Worm (Caenorhabditis elegans): ENCODE results near the gene srg-68.

srg-68 gene

DNA sequence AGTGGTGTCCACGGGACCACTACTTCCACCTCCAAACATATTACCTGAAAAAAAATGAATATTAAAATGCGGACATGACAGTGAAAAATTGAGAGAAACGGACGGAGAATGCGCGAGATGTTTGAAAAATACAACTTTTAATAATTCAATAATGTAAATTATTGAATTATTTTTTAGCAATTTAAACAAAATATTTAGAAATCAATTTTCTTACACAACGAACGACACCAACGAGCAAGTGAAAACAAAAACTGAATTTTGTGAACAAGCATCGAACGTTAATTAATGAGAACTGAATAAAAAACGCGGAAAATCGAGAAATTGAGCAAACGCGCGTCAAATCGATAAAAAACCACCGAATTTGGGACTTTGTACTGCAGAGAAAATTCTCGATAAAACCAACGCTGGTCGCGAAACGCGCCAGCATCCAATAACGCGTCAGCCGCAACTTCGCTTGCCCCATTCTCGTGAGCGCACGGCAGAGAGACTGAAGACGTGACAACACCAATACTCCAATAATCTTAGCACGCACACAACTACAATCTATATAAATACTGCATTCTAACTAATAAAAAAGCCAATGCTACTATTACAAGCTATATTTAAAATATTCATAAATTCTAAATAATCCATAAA is 39.7 kb upstream of the srg-68 start, which contains the start of the genes dnj-19 and nhr-47 (continued):
- TF ChIP-seq nhr-71 (tag; optimal IDR thresholded peaks at IDR 0.05): peak; percentile 96
- TF ChIP-seq unc-130 (tag; optimal IDR thresholded peaks at IDR 0.05): peak; percentile 73
- TF ChIP-seq Y116A8C.19 (tag; optimal IDR thresholded peaks at IDR 0.05; ENCODE audit: borderline replicate concordance): no peak
- TF ChIP-seq snu-23 (GFP tag; optimal IDR thresholded peaks at IDR 0.05): peak; percentile 95
- TF ChIP-seq sptf-1 (tag; optimal IDR thresholded peaks at IDR 0.05): no peak
- TF ChIP-seq mep-1 (tag; optimal IDR thresholded peaks at IDR 0.05): peak; percentile 94
- peak; percentile 95 for TF ChIP-seq tbx-2 (tag; optimal IDR thresholded peaks at IDR 0.05)
- TF ChIP-seq lin-35 (GFP tag; optimal IDR thresholded peaks at IDR 0.05): peak; percentile 87 to 90
- TF ChIP-seq dsc-1 (tag; optimal IDR thresholded peaks at IDR 0.05): peak; percentile 96
- peak; percentile 77 for TF ChIP-seq ceh-88 (GFP tag; IDR thresholded peaks at IDR 0.05)
- TF ChIP-seq ztf-11 (tag; optimal IDR thresholded peaks at IDR 0.05): peak in 1 of 2 experiments; percentile 72
- TF ChIP-seq egl-27 (tag; optimal IDR thresholded peaks at IDR 0.05): peak in 1 of 2 experiments; percentile 40
- peak; percentile 73 for TF ChIP-seq elt-2 (tag; optimal IDR thresholded peaks at IDR 0.05)
- peak; percentile 88 for TF ChIP-seq efl-1 (optimal IDR thresholded peaks at IDR 0.05)
- peak; percentile 81 to 98 for TF ChIP-seq efl-1 (GFP tag; optimal IDR thresholded peaks at IDR 0.05 in 1 of 2)
- TF ChIP-seq C16A3.4 (tag; optimal IDR thresholded peaks at IDR 0.05): peak; percentile 88
- no peak for TF ChIP-seq C34B4.2 (tag; optimal IDR thresholded peaks at IDR 0.05)
- TF ChIP-seq nhr-84 (tag; optimal IDR thresholded peaks at IDR 0.05): no peak
- TF ChIP-seq mdl-1 (tag; optimal IDR thresholded peaks at IDR 0.05): peak in 1 of 2 experiments; percentile 86
- peak; percentile 90 for TF ChIP-seq sup-37 (GFP tag; optimal IDR thresholded peaks at IDR 0.05)
- TF ChIP-seq zag-1 (tag; optimal IDR thresholded peaks at IDR 0.05): no peak
- TF ChIP-seq nhr-90 (tag; optimal IDR thresholded peaks at IDR 0.05; ENCODE audit: poor library complexity): peak; percentile 94
- TF ChIP-seq ceh-63 (GFP tag; optimal IDR thresholded peaks at IDR 0.05): no peak
- TF ChIP-seq C04F5.9 (tag; optimal IDR thresholded peaks at IDR 0.05): peak; percentile 28
- TF ChIP-seq swsn-7 (tag; optimal IDR thresholded peaks at IDR 0.05): peak; percentile 96
- TF ChIP-seq lin-14 (GFP tag; optimal IDR thresholded peaks at IDR 0.05): peak; percentile 93
- peak; percentile 90 to 92 for TF ChIP-seq lsy-2 (tag; optimal IDR thresholded peaks at IDR 0.05)
- no peak for TF ChIP-seq ceh-90 (tag; optimal IDR thresholded peaks at IDR 0.05)
- peak; percentile 89 for TF ChIP-seq jun-1 (tag; optimal IDR thresholded peaks at IDR 0.05)
- no peak for TF ChIP-seq alr-1 (tag; optimal IDR thresholded peaks at IDR 0.05; ENCODE audit: borderline replicate concordance)
- TF ChIP-seq grh-1 (GFP tag; IDR thresholded peaks at IDR 0.05): peak; percentile 90
- peak; percentile 51 for TF ChIP-seq efl-3 (GFP tag; optimal IDR thresholded peaks at IDR 0.05)
- TF ChIP-seq pqm-1 (tag; optimal IDR thresholded peaks at IDR 0.05): no peak
- peak; percentile 83 for TF ChIP-seq ceh-8 (GFP tag; optimal IDR thresholded peaks at IDR 0.05)
- TF ChIP-seq nhr-76 (tag; optimal IDR thresholded peaks at IDR 0.05): no peak
- peak; percentile 94 for TF ChIP-seq unc-86 (tag; optimal IDR thresholded peaks at IDR 0.05)
- peak; percentile 94 for TF ChIP-seq rnt-1 (tag; optimal IDR thresholded peaks at IDR 0.05)
- TF ChIP-seq nhr-20 (tag; optimal IDR thresholded peaks at IDR 0.05): peak; percentile 96
- TF ChIP-seq fkh-8 (tag; optimal IDR thresholded peaks at IDR 0.05): peak; percentile 96
- TF ChIP-seq mab-9 (GFP tag; IDR thresholded peaks at IDR 0.05): peak; percentile 86
- no peak for TF ChIP-seq ces-1 (GFP tag; optimal IDR thresholded peaks at IDR 0.05)
- TF ChIP-seq unc-98 (GFP tag; IDR thresholded peaks at IDR 0.05): peak; percentile 17; the same call in 1 of the 2 replicates
- peak; percentile 72 for TF ChIP-seq fos-1 (tag; optimal IDR thresholded peaks at IDR 0.05)
- peak; percentile 83 for TF ChIP-seq lin-39 (tag; optimal IDR thresholded peaks at IDR 0.05)
- TF ChIP-seq xbp-1 (tag; optimal IDR thresholded peaks at IDR 0.05): peak; percentile 95
